Worm (Caenorhabditis elegans) whole organism, early embryonic: Measurements from ENCODE around the gene C24A3.2.

Source experiments
- F13C5.2 ChIP-seq: sonication (generic microtip); optimal IDR thresholded peaks from 2 replicates; lab custom pipeline; 2017; ENCODE audit warnings: mild to moderate bottlenecking, missing genetic modification characterization, inconsistent platforms, missing compliant biosample characterization
- ama-1 ChIP-seq: fragments of 150-350 bp; optimal IDR thresholded peaks from 2 replicates; lab custom pipeline; 2014
- ets-7 ChIP-seq: sonication (generic microtip); optimal IDR thresholded peaks from 2 replicates; lab custom pipeline; 2016; ENCODE audit warnings: missing genotype, missing genetic modification characterization, missing compliant biosample characterization
- flt-1 ChIP-seq: fragments of 200-800 bp; sonication (Bioruptor generic); IDR thresholded peaks from 2 replicates; pipeline ENCODE4 v1.3.6; 2022; ENCODE audit warnings: missing genetic modification characterization, missing compliant biosample characterization
- hmbx-1 ChIP-seq: sonication (generic microtip); optimal IDR thresholded peaks from 2 replicates; lab custom pipeline; 2016; ENCODE audit warnings: mild to moderate bottlenecking, missing genetic modification characterization, missing compliant biosample characterization
- hmg-4 ChIP-seq: fragments of 200-800 bp; sonication (Bioruptor generic); optimal IDR thresholded peaks from 2 replicates; lab custom pipeline; 2018; ENCODE audit warnings: mild to moderate bottlenecking, missing genetic modification characterization, missing compliant biosample characterization
- pes-1 ChIP-seq: fragments of 200-800 bp; sonication (Bioruptor generic); IDR thresholded peaks from 2 replicates; pipeline ENCODE4 v1.3.6; 2022; ENCODE audit warnings: missing genetic modification reagents, missing genetic modification characterization, missing compliant biosample characterization
- sea-1 ChIP-seq: fragments of 200-800 bp; sonication (Bioruptor generic); conservative IDR thresholded peaks from 2 replicates; pipeline ENCODE4 v1.3.6; 2022; ENCODE audit warnings: missing genetic modification characterization, missing compliant biosample characterization
- tbx-11 ChIP-seq: fragments of 200-800 bp; sonication (Bioruptor generic); IDR thresholded peaks from 2 replicates; pipeline ENCODE4 v1.3.6; 2022; ENCODE audit warnings: missing genetic modification characterization, missing compliant biosample characterization
- tbx-37 ChIP-seq: fragments of 200-800 bp; sonication (Bioruptor generic); conservative IDR thresholded peaks from 2 replicates; pipeline ENCODE4 v1.3.6; 2022; ENCODE audit warnings: missing genetic modification reagents, missing genetic modification characterization, missing compliant biosample characterization

ce11 chrX:9025484-9025883 lies 28.2 kb downstream of the C24A3.2 start:
- TF ChIP-seq tbx-11 (GFP tag; lab: Robert Waterston, UW) (no peak), flt-1 (GFP tag; lab: Robert Waterston, UW) (no peak), ama-1 (lab: Kevin White, UChicago) (no peak), tbx-37 (GFP tag; lab: Robert Waterston, UW) (no peak), hmg-4 (GFP tag; lab: Kevin White, UChicago) (no peak), ets-7 (tag; lab: Kevin White, UChicago) (no peak), pes-1 (GFP tag; lab: Robert Waterston, UW) (no peak), hmbx-1 (tag; lab: Kevin White, UChicago) (no peak), F13C5.2 (tag; lab: Kevin White, UChicago) (no peak), sea-1 (GFP tag; lab: Robert Waterston, UW) (no peak)
